Fruit fly (Drosophila melanogaster) whole organism, embryonic: ENCODE measurements around the gene CG17855.

Experiments used
- Ada2b ChIP-seq: fragments of 200-800 bp; sonication (Bioruptor generic); IDR thresholded peaks from 2 replicates; pipeline ENCODE4 v1.3.6; 2022; ENCODE audit warnings: missing biosample characterization, missing genetic modification characterization
- Atf6 ChIP-seq: fragments of 200-800 bp; sonication (Bioruptor generic); IDR thresholded peaks from 2 replicates; pipeline ENCODE4 v1.3.6; 2022; ENCODE audit warnings: missing biosample characterization, missing genetic modification characterization
- CG10267 ChIP-seq: fragments of 200-800 bp; sonication (Bioruptor generic); optimal IDR thresholded peaks from 2 replicates; lab custom pipeline; 2018; ENCODE audit warnings: missing biosample characterization, mild to moderate bottlenecking, missing genetic modification characterization, moderate library complexity
- CG11560 ChIP-seq: fragments of 200-800 bp; sonication (Bioruptor generic); IDR thresholded peaks from 3 replicates; pipeline ENCODE4 v1.3.6; 2022; ENCODE audit warnings: missing biosample characterization, missing genetic modification characterization
- CG12391 ChIP-seq: fragments of 200-800 bp; sonication (Bioruptor generic); optimal IDR thresholded peaks from 3 replicates; lab custom pipeline; 2018; ENCODE audit warnings: missing biosample characterization, mild to moderate bottlenecking, missing genetic modification characterization, moderate library complexity
- CG14667 ChIP-seq: fragments of 200-800 bp; sonication (Bioruptor generic); IDR thresholded peaks from 2 replicates; pipeline ENCODE4 v1.3.6; 2022; ENCODE audit warnings: missing biosample characterization, missing genetic modification characterization
- CG15514 ChIP-seq: fragments of 200-800 bp; sonication (Bioruptor generic); optimal IDR thresholded peaks from 3 replicates; lab custom pipeline; 2017; ENCODE audit warnings: missing biosample characterization, missing genetic modification characterization, mild to moderate bottlenecking, moderate library complexity, missing genetic modification reagents
- CG1647 ChIP-seq: fragments of 200-800 bp; sonication (Bioruptor generic); optimal IDR thresholded peaks from 3 replicates; lab custom pipeline; 2016; ENCODE audit warnings: missing biosample characterization, missing genetic modification characterization
- CG17385 ChIP-seq: fragments of 200-800 bp; sonication (Bioruptor generic); optimal IDR thresholded peaks from 3 replicates; lab custom pipeline; 2018; ENCODE audit warnings: missing biosample characterization, mild to moderate bottlenecking, missing genetic modification characterization
- CG1832 ChIP-seq: fragments of 200-800 bp; sonication (Bioruptor generic); optimal IDR thresholded peaks from 2 replicates; lab custom pipeline; 2017; ENCODE audit warnings: missing biosample characterization, mild to moderate bottlenecking, missing genetic modification characterization, inconsistent platforms
- CG18599 ChIP-seq: fragments of 200-800 bp; sonication (Bioruptor generic); optimal IDR thresholded peaks from 3 replicates; lab custom pipeline; 2017; ENCODE audit warnings: missing biosample characterization, missing genetic modification characterization, mild to moderate bottlenecking, moderate library complexity, missing genetic modification reagents
- CG31388 ChIP-seq: fragments of 200-800 bp; sonication (Bioruptor generic); optimal IDR thresholded peaks from 2 replicates; lab custom pipeline; 2016; ENCODE audit warnings: missing biosample characterization, missing genetic modification characterization
- CG33557 ChIP-seq: fragments of 200-800 bp; sonication (Bioruptor generic); optimal IDR thresholded peaks from 2 replicates; lab custom pipeline; 2019; ENCODE audit warnings: missing biosample characterization, mild to moderate bottlenecking, missing genetic modification characterization, moderate library complexity
- CG3407 ChIP-seq: fragments of 200-800 bp; sonication (Bioruptor generic); optimal IDR thresholded peaks from 2 replicates; lab custom pipeline; 2018; ENCODE audit warnings: missing biosample characterization, mild to moderate bottlenecking, missing genetic modification characterization
- CG5953 ChIP-seq: fragments of 200-800 bp; sonication (Bioruptor generic); IDR thresholded peaks from 2 replicates; pipeline ENCODE4 v1.3.6; 2022; ENCODE audit warnings: missing biosample characterization, missing genetic modification characterization
- CG6683 ChIP-seq: fragments of 200-800 bp; sonication (Bioruptor generic); optimal IDR thresholded peaks from 2 replicates; lab custom pipeline; 2017; ENCODE audit warnings: missing biosample characterization, mild to moderate bottlenecking, missing genetic modification characterization, missing genetic modification reagents
- CG7357 ChIP-seq: fragments of 200-800 bp; sonication (Bioruptor generic); IDR thresholded peaks from 3 replicates; pipeline ENCODE4 v1.3.6; 2022; ENCODE audit warnings: missing biosample characterization, missing genetic modification characterization
- CG7987 ChIP-seq: fragments of 200-800 bp; sonication (Bioruptor generic); optimal IDR thresholded peaks from 2 replicates; lab custom pipeline; 2018; ENCODE audit warnings: missing biosample characterization, mild to moderate bottlenecking, missing genetic modification characterization, moderate library complexity
- CkIIα-i1 ChIP-seq: fragments of 200-800 bp; sonication (Bioruptor generic); IDR thresholded peaks from 2 replicates; pipeline ENCODE4 v1.3.6; 2022; ENCODE audit warnings: missing biosample characterization, missing genetic modification characterization
- CoRest ChIP-seq: fragments of 200-800 bp; sonication (Bioruptor generic); optimal IDR thresholded peaks from 3 replicates; lab custom pipeline; 2018; ENCODE audit warnings: missing biosample characterization, mild to moderate bottlenecking, missing genetic modification characterization, moderate library complexity
- Dp ChIP-seq: fragments of 200-800 bp; sonication (Bioruptor generic); optimal IDR thresholded peaks from 2 replicates; lab custom pipeline; 2018; ENCODE audit warnings: missing biosample characterization, mild to moderate bottlenecking, missing genetic modification characterization, moderate library complexity
- Drgx ChIP-seq: fragments of 200-800 bp; sonication (Bioruptor generic); IDR thresholded peaks from 2 replicates; pipeline ENCODE4 v1.3.6; 2022; ENCODE audit warnings: missing biosample characterization, missing genetic modification characterization
- Ets97D ChIP-seq: fragments of 200-800 bp; sonication (Bioruptor generic); optimal IDR thresholded peaks from 3 replicates; lab custom pipeline; 2016; ENCODE audit warnings: missing biosample characterization, missing genetic modification characterization
- Fer1 ChIP-seq: fragments of 200-800 bp; sonication (Bioruptor generic); optimal IDR thresholded peaks from 2 replicates; lab custom pipeline; 2017; ENCODE audit warnings: missing biosample characterization, mild to moderate bottlenecking, missing genetic modification characterization
- Hmr ChIP-seq: fragments of 200-800 bp; sonication (Bioruptor generic); optimal IDR thresholded peaks from 3 replicates; lab custom pipeline; 2017; ENCODE audit warnings: mild to moderate bottlenecking, missing biosample characterization, missing genetic modification reagents, missing genetic modification characterization
- Lim3 ChIP-seq: fragments of 200-800 bp; sonication (Bioruptor generic); IDR thresholded peaks from 2 replicates; pipeline ENCODE4 v1.3.6; 2022; ENCODE audit warnings: missing biosample characterization, missing genetic modification characterization
- Med ChIP-seq: fragments of 200-800 bp; sonication (Bioruptor generic); peaks from one replicate; lab custom pipeline; 2016; ENCODE audit warnings: missing biosample characterization, missing genetic modification characterization, mild to moderate bottlenecking, inconsistent platforms, moderate library complexity
- Pdp1 ChIP-seq, 2 experiments: fragments of 200-800 bp; sonication (Bioruptor generic); optimal IDR thresholded peaks; 3 replicates each; lab custom pipeline; 2016; ENCODE audit warnings: missing biosample characterization in 2 of 2, missing genetic modification characterization in 2 of 2, mild to moderate bottlenecking in 1 of 2, moderate library complexity in 1 of 2
- TFAM ChIP-seq: fragments of 200-800 bp; sonication (Bioruptor generic); optimal IDR thresholded peaks from 2 replicates; lab custom pipeline; 2017; ENCODE audit warnings: missing biosample characterization, missing genetic modification characterization, inconsistent platforms
- Vsx1 ChIP-seq: fragments of 200-800 bp; sonication (Bioruptor generic); optimal IDR thresholded peaks from 2 replicates; lab custom pipeline; 2017; ENCODE audit warnings: missing biosample characterization, mild to moderate bottlenecking, missing genetic modification characterization, missing genetic modification reagents
- caup ChIP-seq: fragments of 200-800 bp; sonication (Bioruptor generic); optimal IDR thresholded peaks from 3 replicates; lab custom pipeline; 2017; ENCODE audit warnings: missing biosample characterization, mild to moderate bottlenecking, missing genetic modification characterization, moderate library complexity; ENCODE audit not compliant: severe bottlenecking
- ci ChIP-seq: fragments of 200-800 bp; sonication (Bioruptor generic); IDR thresholded peaks from 3 replicates; pipeline ENCODE4 v1.3.6; 2022; ENCODE audit warnings: missing biosample characterization, missing genetic modification characterization
- crp ChIP-seq, 2 experiments: fragments of 200-800 bp; sonication (Bioruptor generic); optimal IDR thresholded peaks; 2 replicates in 1 of 2; 3 replicates in 1 of 2; lab custom pipeline; 2017; ENCODE audit warnings: missing biosample characterization in 2 of 2, missing genetic modification characterization in 2 of 2, mild to moderate bottlenecking in 1 of 2, moderate library complexity in 1 of 2
- da ChIP-seq: fragments of 200-800 bp; sonication (Bioruptor generic); optimal IDR thresholded peaks from 2 replicates; lab custom pipeline; 2016; ENCODE audit warnings: missing biosample characterization, missing genetic modification characterization
- dpn ChIP-seq, 2 experiments: fragments of 200-800 bp; sonication (Bioruptor generic); optimal IDR thresholded peaks; 3 replicates each; lab custom pipeline; 2016; ENCODE audit warnings: missing biosample characterization in 2 of 2, missing genetic modification characterization in 2 of 2
- grn ChIP-seq: fragments of 200-800 bp; sonication (Bioruptor generic); optimal IDR thresholded peaks from 3 replicates; lab custom pipeline; 2017; ENCODE audit warnings: missing biosample characterization, missing genetic modification characterization
- gt ChIP-seq: fragments of 200-800 bp; sonication (Bioruptor generic); IDR thresholded peaks from 2 replicates; pipeline ENCODE4 v1.3.6; 2022; ENCODE audit warnings: missing biosample characterization, missing genetic modification characterization
- ham ChIP-seq: fragments of 200-800 bp; sonication (Bioruptor generic); IDR thresholded peaks from 2 replicates; pipeline ENCODE4 v1.3.6; 2022; ENCODE audit warnings: missing biosample characterization, missing genetic modification characterization
- hb ChIP-seq: fragments of 200-800 bp; sonication (Bioruptor generic); IDR thresholded peaks from 3 replicates; pipeline ENCODE4 v1.3.6; 2022; ENCODE audit warnings: missing biosample characterization, missing genetic modification characterization; ENCODE audit not compliant: partially characterized antibody
- hbn ChIP-seq: fragments of 200-800 bp; sonication (Bioruptor generic); IDR thresholded peaks from 2 replicates; pipeline ENCODE4 v1.3.6; 2022; ENCODE audit warnings: missing biosample characterization, missing genetic modification characterization; ENCODE audit not compliant: partially characterized antibody
- mam ChIP-seq: fragments of 200-800 bp; sonication (Bioruptor generic); optimal IDR thresholded peaks from 3 replicates; lab custom pipeline; 2016; ENCODE audit warnings: missing biosample characterization, missing genetic modification characterization
- org-1 ChIP-seq: fragments of 200-800 bp; sonication (Bioruptor generic); optimal IDR thresholded peaks from 2 replicates; lab custom pipeline; 2017; ENCODE audit warnings: missing biosample characterization, missing genetic modification characterization
- ranshi ChIP-seq: fragments of 200-800 bp; sonication (Bioruptor generic); IDR thresholded peaks from 2 replicates; pipeline ENCODE4 v1.3.6; 2022; ENCODE audit warnings: missing biosample characterization, missing genetic modification characterization
- shn ChIP-seq: fragments of 200-800 bp; sonication (Bioruptor generic); optimal IDR thresholded peaks from 3 replicates; lab custom pipeline; 2016; ENCODE audit warnings: missing biosample characterization, missing genetic modification characterization
- sob ChIP-seq: fragments of 200-800 bp; sonication (Bioruptor generic); IDR thresholded peaks from 2 replicates; pipeline ENCODE4 v1.3.6; 2022; ENCODE audit warnings: missing biosample characterization, missing genetic modification characterization
- stc ChIP-seq: fragments of 200-800 bp; sonication (Bioruptor generic); IDR thresholded peaks from 2 replicates; pipeline ENCODE4 v1.3.6; 2022; ENCODE audit warnings: missing biosample characterization, missing genetic modification characterization
- sug ChIP-seq: fragments of 200-800 bp; optimal IDR thresholded peaks from 2 replicates; lab custom pipeline; 2019; ENCODE audit warnings: missing biosample characterization, mild to moderate bottlenecking, missing genetic modification characterization, moderate library complexity
- twi ChIP-seq: fragments of 200-800 bp; optimal IDR thresholded peaks from 2 replicates; lab custom pipeline; 2019; ENCODE audit warnings: missing biosample characterization, mild to moderate bottlenecking, missing genetic modification characterization, moderate library complexity
- tx ChIP-seq: fragments of 200-800 bp; sonication (Bioruptor generic); optimal IDR thresholded peaks from 2 replicates; lab custom pipeline; 2016; ENCODE audit warnings: missing biosample characterization, missing genetic modification characterization
- unc-4 ChIP-seq: fragments of 200-800 bp; sonication (Bioruptor generic); IDR thresholded peaks from 2 replicates; pipeline ENCODE4 v1.3.6; 2022; ENCODE audit warnings: missing biosample characterization, missing genetic modification characterization; ENCODE audit not compliant: partially characterized antibody
- zfh1 ChIP-seq: fragments of 200-800 bp; sonication (Bioruptor generic); IDR thresholded peaks from 3 replicates; pipeline ENCODE4 v1.3.6; 2022; ENCODE audit warnings: missing biosample characterization, missing genetic modification characterization

Gene CG17855

dm6 chr2L:9509653-9510052, 30.7 kb upstream of the CG17855 start (continued):
- TF ChIP-seq CG7357 (GFP tag; lab: Robert Waterston, UW), result no peak
- no peak for TF ChIP-seq CG33557 (GFP tag; lab: Kevin White, UChicago)
- no peak for TF ChIP-seq unc-4 (GFP tag; lab: Robert Waterston, UW)
- peak; percentile 48 for TF ChIP-seq CG7987 (GFP tag; lab: Kevin White, UChicago)
- TF ChIP-seq mam (GFP tag; lab: Kevin White, UChicago), result no peak
- TF ChIP-seq Dp, result no peak
- peak; percentile 48; the same call in 1 of the 2 replicates for TF ChIP-seq Atf6
- TF ChIP-seq zfh1 (GFP tag; lab: Robert Waterston, UW), result 0 out of 3 replicates have a peak, but pooled peaks have one; percentile 23
- no peak for TF ChIP-seq gt (GFP tag; lab: Robert Waterston, UW)
- TF ChIP-seq CG11560 (tag; lab: Robert Waterston, UW), result no peak
- peak; percentile 90 for TF ChIP-seq Med (GFP tag; lab: Kevin White, UChicago)
- peak; percentile 2 for TF ChIP-seq Vsx1 (GFP tag; lab: Kevin White, UChicago)
- no peak for TF ChIP-seq grn (GFP tag; lab: Kevin White, UChicago)
- peak; percentile 68 for TF ChIP-seq Hmr
- TF ChIP-seq caup (GFP tag; lab: Kevin White, UChicago), result peak; percentile 60
- no peak for TF ChIP-seq CG1647 (GFP tag; lab: Kevin White, UChicago)
- no peak for TF ChIP-seq CG1832 (GFP tag; lab: Kevin White, UChicago)
- TF ChIP-seq hbn (GFP tag; lab: Robert Waterston, UW), result no peak
- no peak for TF ChIP-seq CkIIα-i1 (GFP tag; lab: Robert Waterston, UW)
- no peak for TF ChIP-seq CG10267 (tag; lab: Kevin White, UChicago)
- TF ChIP-seq Fer1 (GFP tag; lab: Kevin White, UChicago), result peak; percentile 72
- no peak for TF ChIP-seq CG31388 (GFP tag; lab: Kevin White, UChicago)
- no peak for TF ChIP-seq Lim3 (GFP tag; lab: Robert Waterston, UW)
- TF ChIP-seq tx (GFP tag; lab: Kevin White, UChicago), result no peak
- no peak for TF ChIP-seq twi (tag; lab: Kevin White, UChicago)
- TF ChIP-seq hb (GFP tag; lab: Robert Waterston, UW), result no peak
- TF ChIP-seq CG6683 (GFP tag; lab: Kevin White, UChicago), result peak; percentile 11
- TF ChIP-seq Ada2b (GFP tag; lab: Robert Waterston, UW), result no peak
- TF ChIP-seq ci (GFP tag; lab: Robert Waterston, UW), result no peak
- peak in 1 of 2 experiments; percentile 4 for TF ChIP-seq dpn (GFP tag; optimal IDR thresholded peaks at IDR 0.05; lab: Kevin White, UChicago)
- no peak for TF ChIP-seq shn (GFP tag; lab: Kevin White, UChicago)
- peak; percentile 48 for TF ChIP-seq CG18599 (GFP tag; lab: Kevin White, UChicago)
- TF ChIP-seq CG15514, result peak; percentile 70
- TF ChIP-seq Ets97D (GFP tag; lab: Kevin White, UChicago), result no peak
- TF ChIP-seq Drgx (GFP tag; lab: Robert Waterston, UW), result no peak
- TF ChIP-seq org-1 (GFP tag; lab: Kevin White, UChicago), result peak; percentile 11
- no peak for TF ChIP-seq sug (tag; lab: Kevin White, UChicago)
- no peak for TF ChIP-seq CG17385 (GFP tag; lab: Kevin White, UChicago)
- no peak for TF ChIP-seq CG5953 (GFP tag; lab: Robert Waterston, UW)
- TF ChIP-seq ranshi (GFP tag; lab: Robert Waterston, UW), result 0 out of 2 replicates have a peak, but pooled peaks have one; percentile 9
- TF ChIP-seq CoRest (tag; lab: Kevin White, UChicago), result peak; percentile 4
- peak; percentile 40; the same call in 1 of the 2 replicates for TF ChIP-seq sob (GFP tag; lab: Robert Waterston, UW)
- peak in 1 of 2 experiments; percentile 10 for TF ChIP-seq Pdp1 (GFP tag; optimal IDR thresholded peaks at IDR 0.05; lab: Kevin White, UChicago)
- TF ChIP-seq stc, result no peak
- no peak for TF ChIP-seq CG12391 (tag; lab: Kevin White, UChicago)
- no peak for TF ChIP-seq crp (GFP tag; optimal IDR thresholded peaks at IDR 0.05; lab: Kevin White, UChicago)
- no peak for TF ChIP-seq CG3407
- no peak for TF ChIP-seq CG14667 (GFP tag; lab: Robert Waterston, UW)
- no peak for TF ChIP-seq da (GFP tag; lab: Kevin White, UChicago)
- TF ChIP-seq ham (GFP tag; lab: Robert Waterston, UW), result no peak
- TF ChIP-seq TFAM (GFP tag; lab: Kevin White, UChicago), result no peak
